Worm (Caenorhabditis elegans) whole organism, L3 larva: ENCODE data around the gene nsy-7.

Source experiments
- ama-1 ChIP-seq: fragments of 150-350 bp; optimal IDR thresholded peaks from 2 replicates; lab custom pipeline; 2018
- fkh-10 ChIP-seq: sonication (generic microtip); optimal IDR thresholded peaks from 2 replicates; lab custom pipeline; 2017; ENCODE audit warnings: missing biosample characterization, missing genetic modification reagents, missing genetic modification characterization
- lin-39 ChIP-seq: fragments of 150-350 bp; optimal IDR thresholded peaks from 2 replicates; lab custom pipeline; 2018; ENCODE audit warnings: missing biosample characterization, missing genetic modification reagents, missing genetic modification characterization
- nhr-23 ChIP-seq: fragments of 150-350 bp; optimal IDR thresholded peaks from 2 replicates; lab custom pipeline; 2014; ENCODE audit warnings: missing biosample characterization, missing genetic modification reagents, missing genetic modification characterization
- nhr-28 ChIP-seq: fragments of 150-350 bp; optimal IDR thresholded peaks from 2 replicates; lab custom pipeline; 2014; ENCODE audit warnings: missing biosample characterization, missing genetic modification characterization
- nhr-43 ChIP-seq: sonication (generic microtip); optimal IDR thresholded peaks from 2 replicates; lab custom pipeline; 2016; ENCODE audit warnings: mild to moderate bottlenecking, missing genetic modification characterization, missing compliant biosample characterization; ENCODE audit not compliant: poor library complexity, severe bottlenecking
- nhr-67 ChIP-seq: fragments of 150-350 bp; optimal IDR thresholded peaks from 2 replicates; lab custom pipeline; 2014; ENCODE audit warnings: missing biosample characterization, missing genetic modification characterization
- nhr-76 ChIP-seq: fragments of 150-350 bp; sonication (generic microtip); optimal IDR thresholded peaks from 5 replicates; lab custom pipeline; 2014; ENCODE audit warnings: missing biosample characterization, missing genetic modification characterization
- pha-4 ChIP-seq: fragments of 150-350 bp; optimal IDR thresholded peaks from 2 replicates; lab custom pipeline; 2014; ENCODE audit warnings: missing biosample characterization, missing genetic modification reagents, missing genetic modification characterization
- pqm-1 ChIP-seq: fragments of 150-350 bp; optimal IDR thresholded peaks from 2 replicates; lab custom pipeline; 2017; ENCODE audit warnings: missing biosample characterization, missing genetic modification characterization, inconsistent platforms
- unc-39 ChIP-seq: sonication (generic microtip); optimal IDR thresholded peaks from 4 replicates; lab custom pipeline; 2017; ENCODE audit warnings: missing biosample characterization, missing genetic modification characterization
- ztf-11 ChIP-seq: fragments of 150-350 bp; optimal IDR thresholded peaks from 2 replicates; lab custom pipeline; 2014; ENCODE audit warnings: missing biosample characterization, missing genetic modification characterization
- ztf-4 ChIP-seq: fragments of 150-350 bp; optimal IDR thresholded peaks from 2 replicates; lab custom pipeline; 2014; ENCODE audit warnings: missing biosample characterization, missing genetic modification characterization

- no peak for TF ChIP-seq ama-1 (lab: Kevin White, UChicago)
- TF ChIP-seq fkh-10 (GFP tag; lab: Kevin White, UChicago): no peak
- no peak for TF ChIP-seq nhr-28
- TF ChIP-seq lin-39 (tag; lab: Kevin White, UChicago): no peak
- no peak for TF ChIP-seq ztf-4 (tag; lab: Kevin White, UChicago)
- peak; percentile 36 for TF ChIP-seq nhr-23 (tag; lab: Kevin White, UChicago)
- no peak for TF ChIP-seq nhr-67 (tag; lab: Kevin White, UChicago)
- no peak for TF ChIP-seq unc-39 (tag; lab: Kevin White, UChicago)
- TF ChIP-seq pha-4: peak; percentile 94
- TF ChIP-seq pqm-1 (tag; lab: Kevin White, UChicago): peak; percentile 55
- TF ChIP-seq nhr-43 (tag; lab: Kevin White, UChicago): peak; percentile 47
- no peak for TF ChIP-seq ztf-11 (tag; lab: Kevin White, UChicago)
- TF ChIP-seq nhr-76 (tag; lab: Kevin White, UChicago): no peak
These were observed 47.1 kb upstream of the nsy-7 start, which contains the start of gene sph-1 for ce11 chrIV:8133536-8133935.
